Worm (Caenorhabditis elegans) whole organism, L4 larva: ENCODE data around the gene srg-40.

Experiments used
- D1046.2 ChIP-seq: fragments of 200-800 bp; sonication (Bioruptor generic); IDR thresholded peaks from 2 replicates; pipeline ENCODE4 v1.3.6; 2022; ENCODE audit warnings: missing genetic modification characterization, missing compliant biosample characterization
- F26F4.8 ChIP-seq: fragments of 200-800 bp; sonication (Bioruptor generic); conservative IDR thresholded peaks from 2 replicates; pipeline ENCODE4 v1.3.6; 2022; ENCODE audit warnings: missing genetic modification characterization, missing compliant biosample characterization
- F49E8.2 ChIP-seq: sonication (generic microtip); optimal IDR thresholded peaks from 2 replicates; lab custom pipeline; 2016; ENCODE audit warnings: missing compliant biosample characterization, mild to moderate bottlenecking, missing genetic modification characterization, borderline replicate concordance
- Y105C5A.15 ChIP-seq: fragments of 200-800 bp; sonication (Bioruptor generic); IDR thresholded peaks from 2 replicates; pipeline ENCODE4 v1.3.6; 2022; ENCODE audit warnings: missing genetic modification characterization, missing compliant biosample characterization
- Y48G9A.11 ChIP-seq: fragments of 200-800 bp; sonication (Bioruptor generic); IDR thresholded peaks from 2 replicates; pipeline ENCODE4 v1.3.6; 2022; ENCODE audit warnings: missing genetic modification reagents, missing genetic modification characterization, missing compliant biosample characterization
- Y75B8A.6 ChIP-seq: fragments of 200-800 bp; sonication (Bioruptor generic); IDR thresholded peaks from 2 replicates; pipeline ENCODE4 v1.3.6; 2022; ENCODE audit warnings: missing genetic modification reagents, missing genetic modification characterization, missing compliant biosample characterization
- ZK337.2 ChIP-seq: fragments of 200-800 bp; sonication (Bioruptor generic); IDR thresholded peaks from 2 replicates; pipeline ENCODE4 v1.3.6; 2022; ENCODE audit warnings: missing genetic modification reagents, missing genetic modification characterization, missing compliant biosample characterization
- ama-1 ChIP-seq: fragments of 150-350 bp; optimal IDR thresholded peaks from 2 replicates; lab custom pipeline; 2014; ENCODE audit warnings: inconsistent platforms, mixed read lengths
- arid-1 ChIP-seq: fragments of 200-800 bp; sonication (Bioruptor generic); conservative IDR thresholded peaks from 2 replicates; pipeline ENCODE4 v1.3.6; 2022; ENCODE audit warnings: missing genetic modification reagents, missing genetic modification characterization, missing compliant biosample characterization
- ceh-20 ChIP-seq: fragments of 200-800 bp; sonication (Bioruptor generic); IDR thresholded peaks from 2 replicates; pipeline ENCODE4 v1.3.6; 2022; ENCODE audit warnings: missing genetic modification reagents, missing genetic modification characterization, missing compliant biosample characterization
- ceh-28 ChIP-seq: fragments of 150-350 bp; optimal IDR thresholded peaks from 2 replicates; lab custom pipeline; 2014; ENCODE audit warnings: missing biosample characterization, missing genetic modification reagents, missing genetic modification characterization
- ceh-32 ChIP-seq: sonication (generic microtip); optimal IDR thresholded peaks from 2 replicates; lab custom pipeline; 2016; ENCODE audit warnings: mild to moderate bottlenecking, missing genetic modification characterization, missing compliant biosample characterization; ENCODE audit not compliant: poor library complexity
- daf-12 ChIP-seq: fragments of 150-350 bp; optimal IDR thresholded peaks from 2 replicates; lab custom pipeline; 2014; ENCODE audit warnings: missing biosample characterization, missing genetic modification reagents, missing genetic modification characterization
- daf-19 ChIP-seq: fragments of 200-800 bp; sonication (Bioruptor generic); conservative IDR thresholded peaks from 2 replicates; pipeline ENCODE4 v1.3.6; 2022; ENCODE audit warnings: missing genetic modification characterization, missing compliant biosample characterization
- daf-8 ChIP-seq: fragments of 200-800 bp; sonication (Bioruptor generic); IDR thresholded peaks from 2 replicates; pipeline ENCODE4 v1.3.6; 2022; ENCODE audit warnings: missing genetic modification characterization, missing compliant biosample characterization
- dmd-6 ChIP-seq: fragments of 200-800 bp; sonication (Bioruptor generic); IDR thresholded peaks from 2 replicates; pipeline ENCODE4 v1.3.6; 2022; ENCODE audit warnings: missing genetic modification reagents, missing genetic modification characterization, missing compliant biosample characterization
- duxl-1 ChIP-seq: sonication (generic microtip); optimal IDR thresholded peaks from 2 replicates; lab custom pipeline; 2016; ENCODE audit warnings: mild to moderate bottlenecking, missing genetic modification characterization, moderate library complexity, missing compliant biosample characterization; ENCODE audit not compliant: poor library complexity
- dve-1 ChIP-seq: sonication (generic microtip); optimal IDR thresholded peaks from 2 replicates; lab custom pipeline; 2017; ENCODE audit warnings: antibody characterized with exemption, mild to moderate bottlenecking, missing genetic modification characterization, missing compliant biosample characterization; ENCODE audit not compliant: insufficient read depth
- gei-8 ChIP-seq: fragments of 200-800 bp; sonication (Bioruptor generic); optimal IDR thresholded peaks from 2 replicates; lab custom pipeline; 2018; ENCODE audit warnings: mild to moderate bottlenecking, missing genetic modification characterization, missing compliant biosample characterization
- hlh-11 ChIP-seq: fragments of 200-800 bp; sonication (Bioruptor generic); optimal IDR thresholded peaks from 2 replicates; lab custom pipeline; 2018; ENCODE audit warnings: mild to moderate bottlenecking, missing genetic modification characterization, missing compliant biosample characterization
- jun-1 ChIP-seq: fragments of 150-350 bp; optimal IDR thresholded peaks from 2 replicates; lab custom pipeline; 2014; ENCODE audit warnings: missing biosample characterization, missing genetic modification reagents, missing genetic modification characterization
- lim-7 ChIP-seq: fragments of 200-800 bp; sonication (Bioruptor generic); IDR thresholded peaks from 2 replicates; pipeline ENCODE4 v1.3.6; 2022; ENCODE audit warnings: missing genetic modification characterization, missing compliant biosample characterization
- lin-13 ChIP-seq: fragments of 150-350 bp; optimal IDR thresholded peaks from 2 replicates; lab custom pipeline; 2014; ENCODE audit warnings: missing biosample characterization, missing genetic modification reagents, missing genetic modification characterization
- lin-15B ChIP-seq: fragments of 150-350 bp; sonication (generic microtip); optimal IDR thresholded peaks from 3 replicates; lab custom pipeline; 2014; ENCODE audit warnings: missing biosample characterization, missing genetic modification characterization
- lin-29 ChIP-seq: fragments of 200-800 bp; sonication (Bioruptor generic); IDR thresholded peaks from 2 replicates; pipeline ENCODE4 v1.3.6; 2022; ENCODE audit warnings: missing genetic modification reagents, missing genetic modification characterization, missing compliant biosample characterization
- lin-38 ChIP-seq: fragments of 200-800 bp; sonication (Bioruptor generic); IDR thresholded peaks from 2 replicates; pipeline ENCODE4 v1.3.6; 2022; ENCODE audit warnings: missing genetic modification reagents, missing genetic modification characterization, missing compliant biosample characterization
- lir-3 ChIP-seq: sonication (generic microtip); optimal IDR thresholded peaks from 2 replicates; lab custom pipeline; 2016; ENCODE audit warnings: mild to moderate bottlenecking, missing genetic modification characterization, missing compliant biosample characterization
- madf-9 ChIP-seq: fragments of 200-800 bp; sonication (Bioruptor generic); conservative IDR thresholded peaks from 2 replicates; pipeline ENCODE4 v1.3.6; 2022; ENCODE audit warnings: missing genetic modification reagents, missing genetic modification characterization, missing compliant biosample characterization
- mxl-3 ChIP-seq: fragments of 200-800 bp; sonication (Bioruptor generic); optimal IDR thresholded peaks from 2 replicates; lab custom pipeline; 2018; ENCODE audit warnings: mild to moderate bottlenecking, missing genetic modification characterization, missing compliant biosample characterization
- nhr-10 ChIP-seq: fragments of 150-350 bp; optimal IDR thresholded peaks from 2 replicates; lab custom pipeline; 2014; ENCODE audit warnings: missing biosample characterization, missing genetic modification characterization
- nhr-102 ChIP-seq: sonication (generic microtip); optimal IDR thresholded peaks from 2 replicates; lab custom pipeline; 2016; ENCODE audit warnings: mild to moderate bottlenecking, missing genetic modification characterization, moderate library complexity, missing compliant biosample characterization
- nhr-11 ChIP-seq: fragments of 150-350 bp; optimal IDR thresholded peaks from 2 replicates; lab custom pipeline; 2014; ENCODE audit warnings: missing biosample characterization, missing genetic modification characterization
- nhr-111 ChIP-seq: fragments of 200-800 bp; sonication (Bioruptor generic); optimal IDR thresholded peaks from 2 replicates; lab custom pipeline; 2018; ENCODE audit warnings: mild to moderate bottlenecking, missing genetic modification characterization, missing compliant biosample characterization
- nhr-25 ChIP-seq: sonication (generic microtip); optimal IDR thresholded peaks from 2 replicates; lab custom pipeline; 2017; ENCODE audit warnings: missing genetic modification characterization, mild to moderate bottlenecking, missing compliant biosample characterization, antibody characterized with exemption, moderate library complexity, borderline replicate concordance; ENCODE audit not compliant: insufficient read depth
- nhr-28 ChIP-seq: fragments of 150-350 bp; optimal IDR thresholded peaks from 2 replicates; lab custom pipeline; 2014; ENCODE audit warnings: missing biosample characterization, missing genetic modification characterization
- nhr-42 ChIP-seq: fragments of 200-800 bp; sonication (Bioruptor generic); IDR thresholded peaks from 2 replicates; pipeline ENCODE4 v1.3.6; 2022; ENCODE audit warnings: missing genetic modification characterization, missing compliant biosample characterization
- nhr-76 ChIP-seq: fragments of 150-350 bp; optimal IDR thresholded peaks from 2 replicates; lab custom pipeline; 2014; ENCODE audit warnings: missing biosample characterization, missing genetic modification characterization
- nhr-77 ChIP-seq: fragments of 150-350 bp; optimal IDR thresholded peaks from 2 replicates; lab custom pipeline; 2014; ENCODE audit warnings: missing biosample characterization, missing genetic modification characterization
- php-3 ChIP-seq: fragments of 200-800 bp; sonication (Bioruptor generic); IDR thresholded peaks from 2 replicates; pipeline ENCODE4 v1.3.6; 2022; ENCODE audit warnings: missing genetic modification reagents, missing genetic modification characterization, missing compliant biosample characterization
- pqm-1 ChIP-seq: sonication (generic microtip); optimal IDR thresholded peaks from 2 replicates; lab custom pipeline; 2017; ENCODE audit warnings: missing biosample characterization, missing genetic modification characterization
- saeg-2 ChIP-seq: fragments of 200-800 bp; sonication (Bioruptor generic); IDR thresholded peaks from 2 replicates; pipeline ENCODE4 v1.3.6; 2022; ENCODE audit warnings: missing genetic modification reagents, missing genetic modification characterization, missing compliant biosample characterization
- sdz-12 ChIP-seq: fragments of 200-800 bp; sonication (Bioruptor generic); optimal IDR thresholded peaks from 2 replicates; lab custom pipeline; 2018; ENCODE audit warnings: mild to moderate bottlenecking, missing genetic modification characterization, missing compliant biosample characterization
- set-16 ChIP-seq: fragments of 200-800 bp; sonication (Bioruptor generic); IDR thresholded peaks from 2 replicates; pipeline ENCODE4 v1.3.6; 2022; ENCODE audit warnings: missing genetic modification reagents, missing genetic modification characterization, missing compliant biosample characterization
- skn-1 ChIP-seq: fragments of 150-350 bp; optimal IDR thresholded peaks from 2 replicates; lab custom pipeline; 2014; ENCODE audit warnings: missing biosample characterization, missing genetic modification characterization
- snpc-4 ChIP-seq: fragments of 150-350 bp; optimal IDR thresholded peaks from 2 replicates; lab custom pipeline; 2014; ENCODE audit warnings: missing biosample characterization, missing genetic modification characterization
- spr-3 ChIP-seq: fragments of 200-800 bp; sonication (Bioruptor generic); optimal IDR thresholded peaks from 2 replicates; lab custom pipeline; 2018; ENCODE audit warnings: mild to moderate bottlenecking, missing genetic modification characterization, missing compliant biosample characterization
- unc-130 ChIP-seq: sonication (generic microtip); optimal IDR thresholded peaks from 2 replicates; lab custom pipeline; 2016; ENCODE audit warnings: missing genetic modification reagents, missing genetic modification characterization, missing compliant biosample characterization
- unc-39 ChIP-seq: sonication (generic microtip); optimal IDR thresholded peaks from 2 replicates; lab custom pipeline; 2017; ENCODE audit warnings: missing biosample characterization, missing genetic modification characterization
- vab-7 ChIP-seq: fragments of 200-800 bp; sonication (Bioruptor generic); IDR thresholded peaks from 2 replicates; pipeline ENCODE4 v1.3.6; 2022; ENCODE audit warnings: missing genetic modification reagents, missing genetic modification characterization, missing compliant biosample characterization
- zfp-2 ChIP-seq: sonication (generic microtip); optimal IDR thresholded peaks from 2 replicates; lab custom pipeline; 2016; ENCODE audit warnings: mild to moderate bottlenecking, missing genetic modification characterization, missing compliant biosample characterization
- zfp-3 ChIP-seq: fragments of 200-800 bp; sonication (Bioruptor generic); conservative IDR thresholded peaks from 2 replicates; pipeline ENCODE4 v1.3.6; 2022; ENCODE audit warnings: missing genetic modification reagents, missing genetic modification characterization, missing compliant biosample characterization
- zip-11 ChIP-seq: fragments of 200-800 bp; sonication (Bioruptor generic); IDR thresholded peaks from 2 replicates; pipeline ENCODE4 v1.3.6; 2022; ENCODE audit warnings: missing genetic modification characterization, missing compliant biosample characterization

The srg-40 gene

DNA sequence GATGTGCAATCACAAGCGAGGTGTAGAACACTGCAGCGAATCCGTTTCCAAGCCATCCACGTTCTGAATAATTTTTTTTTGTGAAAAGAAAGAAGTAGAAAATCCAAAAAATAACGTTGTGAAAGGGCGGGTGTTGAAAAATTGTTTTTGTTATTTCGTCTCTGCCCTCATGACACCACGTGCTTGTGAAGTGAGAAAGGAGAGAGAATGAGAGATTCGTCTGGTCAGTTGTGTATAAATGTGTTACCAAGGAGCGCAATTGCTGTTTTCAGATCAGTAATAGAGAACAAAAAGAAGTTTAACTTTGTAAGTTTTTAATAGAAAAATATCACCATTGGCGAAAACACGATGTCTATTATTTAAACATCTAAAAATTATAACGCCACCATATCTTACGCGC lies 43.1 kb downstream of the srg-40 start:
- TF ChIP-seq daf-8 (no peak), hlh-11 (tag; lab: Kevin White, UChicago) (peak; percentile 49), jun-1 (tag; lab: Kevin White, UChicago) (no peak), Y105C5A.15 (GFP tag; lab: Robert Waterston, UW) (no peak), nhr-28 (tag; lab: Kevin White, UChicago) (peak; percentile 47), saeg-2 (GFP tag; lab: Robert Waterston, UW) (no peak), lin-13 (GFP tag; lab: Kevin White, UChicago) (no peak), nhr-25 (tag; lab: Kevin White, UChicago) (no peak), dmd-6 (GFP tag; lab: Robert Waterston, UW) (peak; percentile 21; the same call in 1 of the 2 replicates), set-16 (GFP tag; lab: Robert Waterston, UW) (no peak), zip-11 (GFP tag; lab: Robert Waterston, UW) (no peak), skn-1 (tag; lab: Kevin White, UChicago) (no peak), mxl-3 (GFP tag; lab: Kevin White, UChicago) (peak; percentile 88), nhr-10 (tag; lab: Kevin White, UChicago) (no peak), nhr-77 (tag; lab: Kevin White, UChicago) (peak; percentile 26), F26F4.8 (GFP tag; lab: Robert Waterston, UW) (no peak), zfp-3 (GFP tag; lab: Robert Waterston, UW) (no peak), dve-1 (tag; lab: Kevin White, UChicago) (peak; percentile 26), ZK337.2 (GFP tag; lab: Robert Waterston, UW) (no peak), lim-7 (GFP tag; lab: Robert Waterston, UW) (no peak), nhr-111 (no peak), ama-1 (lab: Kevin White, UChicago) (peak; percentile 17), nhr-76 (tag; lab: Kevin White, UChicago) (no peak), daf-12 (no peak), nhr-42 (GFP tag; lab: Robert Waterston, UW) (no peak), snpc-4 (tag; lab: Kevin White, UChicago) (no peak), lin-38 (GFP tag; lab: Robert Waterston, UW) (0 out of 2 replicates have a peak, but pooled peaks have one; percentile 7), unc-130 (no peak), pqm-1 (tag; lab: Kevin White, UChicago) (no peak), lin-15B (tag; lab: Kevin White, UChicago) (no peak), nhr-11 (tag; lab: Kevin White, UChicago) (peak; percentile 21), Y75B8A.6 (no peak), php-3 (GFP tag; lab: Robert Waterston, UW) (no peak), lin-29 (GFP tag; lab: Robert Waterston, UW) (no peak), arid-1 (GFP tag; lab: Robert Waterston, UW) (no peak), ceh-20 (GFP tag; lab: Robert Waterston, UW) (no peak), daf-19 (GFP tag; lab: Robert Waterston, UW) (no peak), nhr-102 (tag; lab: Kevin White, UChicago) (no peak), madf-9 (GFP tag; lab: Robert Waterston, UW) (no peak), D1046.2 (GFP tag; lab: Robert Waterston, UW) (no peak), gei-8 (no peak), unc-39 (tag; lab: Kevin White, UChicago) (no peak), spr-3 (GFP tag; lab: Kevin White, UChicago) (no peak), F49E8.2 (tag; lab: Kevin White, UChicago) (no peak), vab-7 (GFP tag; lab: Robert Waterston, UW) (no peak), lir-3 (tag; lab: Kevin White, UChicago) (no peak), duxl-1 (tag; lab: Kevin White, UChicago) (no peak), sdz-12 (no peak), zfp-2 (tag; lab: Kevin White, UChicago) (no peak), ceh-28 (tag; lab: Kevin White, UChicago) (no peak), ceh-32 (tag; lab: Kevin White, UChicago) (no peak), Y48G9A.11 (GFP tag; lab: Robert Waterston, UW) (no peak)
